Worm (Caenorhabditis elegans) whole organism, late embryonic: ENCODE measurements around the gene set-20.

Source experiments
- C08G9.2 ChIP-seq: sonication (generic microtip); optimal IDR thresholded peaks from 2 replicates; lab custom pipeline; 2016; ENCODE audit warnings: mild to moderate bottlenecking, missing genetic modification characterization, moderate library complexity, missing compliant biosample characterization
- C38D4.7 ChIP-seq: fragments of 200-800 bp; sonication (Bioruptor generic); optimal IDR thresholded peaks from 2 replicates; lab custom pipeline; 2018; ENCODE audit warnings: mild to moderate bottlenecking, missing genetic modification characterization, moderate library complexity, missing compliant biosample characterization
- T23F11.4 ChIP-seq: fragments of 200-800 bp; sonication (Bioruptor generic); optimal IDR thresholded peaks from 2 replicates; lab custom pipeline; 2018; ENCODE audit warnings: mild to moderate bottlenecking, missing genetic modification characterization, missing compliant biosample characterization
- Y22D7AL.16 ChIP-seq: sonication (generic microtip); optimal IDR thresholded peaks from 2 replicates; lab custom pipeline; 2016; ENCODE audit warnings: missing genetic modification characterization, missing compliant biosample characterization
- ama-1 ChIP-seq: fragments of 150-350 bp; optimal IDR thresholded peaks from 2 replicates; lab custom pipeline; 2014
- ceh-14 ChIP-seq: sonication (generic microtip); optimal IDR thresholded peaks from 2 replicates; lab custom pipeline; 2016; ENCODE audit warnings: missing genotype, missing genetic modification characterization, missing compliant biosample characterization
- ceh-2 ChIP-seq: sonication (generic microtip); optimal IDR thresholded peaks from 2 replicates; lab custom pipeline; 2016; ENCODE audit warnings: missing genotype, missing genetic modification characterization, missing compliant biosample characterization
- ceh-30 ChIP-seq: fragments of 150-350 bp; optimal IDR thresholded peaks from 2 replicates; lab custom pipeline; 2014; ENCODE audit warnings: missing biosample characterization, missing genetic modification characterization
- ceh-31 ChIP-seq: sonication (generic microtip); optimal IDR thresholded peaks from 2 replicates; lab custom pipeline; 2016; ENCODE audit warnings: missing genetic modification characterization, missing compliant biosample characterization
- ceh-45 ChIP-seq: fragments of 200-800 bp; sonication (Bioruptor generic); IDR thresholded peaks from 2 replicates; pipeline ENCODE4 v1.3.6; 2022; ENCODE audit warnings: missing genetic modification reagents, missing genetic modification characterization, missing compliant biosample characterization
- ceh-48 ChIP-seq: sonication (generic microtip); optimal IDR thresholded peaks from 2 replicates; lab custom pipeline; 2016; ENCODE audit warnings: missing genetic modification characterization, inconsistent platforms, missing compliant biosample characterization
- dmd-4 ChIP-seq: sonication (generic microtip); optimal IDR thresholded peaks from 2 replicates; lab custom pipeline; 2016; ENCODE audit warnings: borderline replicate concordance, missing genetic modification characterization, missing compliant biosample characterization
- elt-4 ChIP-seq: sonication (generic microtip); optimal IDR thresholded peaks from 2 replicates; lab custom pipeline; 2016; ENCODE audit warnings: missing genetic modification characterization, missing compliant biosample characterization
- ets-4 ChIP-seq: sonication (generic microtip); optimal IDR thresholded peaks from 2 replicates; lab custom pipeline; 2016; ENCODE audit warnings: missing genetic modification characterization, missing compliant biosample characterization
- fkh-6 ChIP-seq: sonication (generic microtip); optimal IDR thresholded peaks from 2 replicates; lab custom pipeline; 2016; ENCODE audit warnings: missing genetic modification characterization, missing compliant biosample characterization
- hlh-13 ChIP-seq: fragments of 200-800 bp; sonication (Bioruptor generic); optimal IDR thresholded peaks from 2 replicates; lab custom pipeline; 2018; ENCODE audit warnings: mild to moderate bottlenecking, missing genetic modification characterization, missing compliant biosample characterization
- hlh-15 ChIP-seq: sonication (generic microtip); optimal IDR thresholded peaks from 2 replicates; lab custom pipeline; 2016; ENCODE audit warnings: missing genetic modification characterization, missing compliant biosample characterization
- hlh-30 ChIP-seq: sonication (generic microtip); optimal IDR thresholded peaks from 2 replicates; lab custom pipeline; 2017; ENCODE audit warnings: antibody characterized with exemption, missing genetic modification characterization, missing compliant biosample characterization; ENCODE audit not compliant: insufficient read depth
- hlh-6 ChIP-seq: sonication (generic microtip); optimal IDR thresholded peaks from 2 replicates; lab custom pipeline; 2016; ENCODE audit warnings: missing genotype, missing genetic modification characterization, missing compliant biosample characterization
- hlh-8 ChIP-seq: sonication (generic microtip); optimal IDR thresholded peaks from 2 replicates; lab custom pipeline; 2016; ENCODE audit warnings: missing genotype, missing genetic modification characterization, missing compliant biosample characterization
- lin-11 ChIP-seq: fragments of 200-800 bp; sonication (Bioruptor generic); optimal IDR thresholded peaks from 2 replicates; lab custom pipeline; 2018; ENCODE audit warnings: mild to moderate bottlenecking, missing genetic modification characterization, missing compliant biosample characterization
- mec-3 ChIP-seq: sonication (generic microtip); optimal IDR thresholded peaks from 2 replicates; lab custom pipeline; 2016; ENCODE audit warnings: borderline replicate concordance, missing genetic modification characterization, missing compliant biosample characterization
- nfya-1 ChIP-seq: sonication (generic microtip); optimal IDR thresholded peaks from 2 replicates; lab custom pipeline; 2017; ENCODE audit warnings: missing genetic modification characterization, mild to moderate bottlenecking, missing compliant biosample characterization, antibody characterized with exemption, moderate library complexity
- nhr-11 ChIP-seq: fragments of 150-350 bp; optimal IDR thresholded peaks from 2 replicates; lab custom pipeline; 2014; ENCODE audit warnings: missing biosample characterization, missing genetic modification characterization
- nhr-232 ChIP-seq: sonication (generic microtip); optimal IDR thresholded peaks from 2 replicates; lab custom pipeline; 2016; ENCODE audit warnings: missing genetic modification characterization, missing compliant biosample characterization
- pag-3 ChIP-seq: sonication (generic microtip); optimal IDR thresholded peaks from 2 replicates; lab custom pipeline; 2016; ENCODE audit warnings: missing compliant biosample characterization, missing genetic modification characterization, borderline replicate concordance
- pat-9 ChIP-seq: fragments of 200-800 bp; sonication (Bioruptor generic); optimal IDR thresholded peaks from 2 replicates; lab custom pipeline; 2018; ENCODE audit warnings: mild to moderate bottlenecking, missing genetic modification characterization, moderate library complexity, missing compliant biosample characterization
- pqm-1 ChIP-seq: sonication (generic microtip); optimal IDR thresholded peaks from 2 replicates; lab custom pipeline; 2016; ENCODE audit warnings: missing genetic modification characterization, missing compliant biosample characterization
- sox-4 ChIP-seq: sonication (generic microtip); optimal IDR thresholded peaks from 2 replicates; lab custom pipeline; 2017; ENCODE audit warnings: mild to moderate bottlenecking, missing genetic modification characterization, inconsistent platforms, missing compliant biosample characterization
- syd-9 ChIP-seq: sonication (generic microtip); optimal IDR thresholded peaks from 2 replicates; lab custom pipeline; 2016; ENCODE audit warnings: mild to moderate bottlenecking, missing genetic modification characterization, moderate library complexity, missing compliant biosample characterization
- tbx-7 ChIP-seq: sonication (generic microtip); optimal IDR thresholded peaks from 2 replicates; lab custom pipeline; 2016; ENCODE audit warnings: missing genotype, missing genetic modification characterization, missing compliant biosample characterization
- unc-42 ChIP-seq: sonication (generic microtip); optimal IDR thresholded peaks from 2 replicates; lab custom pipeline; 2016; ENCODE audit warnings: missing genotype, missing genetic modification characterization, missing compliant biosample characterization
- unc-86 ChIP-seq: sonication (generic microtip); optimal IDR thresholded peaks from 2 replicates; lab custom pipeline; 2016; ENCODE audit warnings: missing genetic modification characterization, missing compliant biosample characterization
- ztf-16 ChIP-seq: sonication (generic microtip); optimal IDR thresholded peaks from 2 replicates; lab custom pipeline; 2017; ENCODE audit warnings: missing genetic modification characterization, missing compliant biosample characterization

Gene set-20

DNA sequence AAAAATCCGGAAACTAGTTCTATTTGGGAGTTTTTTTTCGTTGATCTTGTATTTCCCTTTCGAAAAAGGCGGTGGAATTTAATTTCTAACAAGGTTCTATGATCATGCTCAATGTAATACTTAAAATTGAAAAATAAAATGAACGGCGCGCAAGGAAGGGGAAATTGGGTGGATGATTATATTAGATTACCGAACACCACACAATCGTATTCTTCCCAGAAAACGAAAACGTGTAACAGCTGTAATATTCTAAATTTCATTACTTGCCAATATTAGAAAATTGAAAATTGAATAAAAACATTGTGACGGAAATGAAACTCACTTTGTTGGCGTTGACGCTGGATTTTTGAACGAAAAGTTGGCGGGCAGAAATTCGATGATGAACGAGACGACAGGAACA, 37.8 kb upstream of the set-20 start:
- TF ChIP-seq unc-42 (tag; lab: Kevin White, UChicago): peak; percentile 76
- no peak for TF ChIP-seq hlh-6 (tag; lab: Kevin White, UChicago)

DNA sequence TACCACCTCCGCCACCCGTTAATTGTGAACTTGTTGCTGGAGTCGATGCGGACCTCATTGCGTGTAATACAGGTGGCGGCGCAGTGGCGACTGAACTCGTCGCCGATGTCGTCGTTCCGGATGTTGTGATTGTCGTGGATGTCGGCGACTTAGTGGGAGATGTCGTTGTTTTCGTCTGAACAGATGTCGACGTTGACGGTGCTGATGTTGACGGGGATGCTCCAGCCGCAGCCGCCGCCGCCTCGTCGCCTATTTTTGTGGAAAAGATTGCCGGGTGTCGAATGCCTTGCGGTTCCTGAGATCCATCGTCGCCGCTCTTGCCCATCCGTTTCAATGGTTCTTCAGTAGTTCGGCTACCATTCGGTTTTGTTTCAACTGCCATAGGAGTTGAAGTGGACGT, 35.0 kb upstream of the set-20 start:
- no peak for TF ChIP-seq nhr-232 (tag; lab: Kevin White, UChicago)
- TF ChIP-seq ama-1 (lab: Kevin White, UChicago): no peak
- TF ChIP-seq nhr-11 (tag; lab: Kevin White, UChicago): no peak
- no peak for TF ChIP-seq syd-9 (tag; lab: Kevin White, UChicago)
- TF ChIP-seq unc-86: no peak
- no peak for TF ChIP-seq ztf-16 (tag; lab: Kevin White, UChicago)
- TF ChIP-seq lin-11 (tag; lab: Kevin White, UChicago): no peak
- TF ChIP-seq sox-4 (tag; lab: Kevin White, UChicago): no peak
- TF ChIP-seq fkh-6: no peak
- TF ChIP-seq hlh-8 (tag; lab: Kevin White, UChicago): no peak
- TF ChIP-seq dmd-4: no peak
- TF ChIP-seq ceh-30 (tag; lab: Kevin White, UChicago): no peak
- no peak for TF ChIP-seq elt-4 (tag; lab: Kevin White, UChicago)
- no peak for TF ChIP-seq pqm-1 (tag; lab: Kevin White, UChicago)
- TF ChIP-seq C38D4.7 (GFP tag; lab: Kevin White, UChicago): no peak
- TF ChIP-seq ceh-45 (GFP tag; lab: Robert Waterston, UW): no peak
- no peak for TF ChIP-seq hlh-6 (tag; lab: Kevin White, UChicago)
- TF ChIP-seq mec-3 (tag; lab: Kevin White, UChicago): no peak
- no peak for TF ChIP-seq Y22D7AL.16 (tag; lab: Kevin White, UChicago)
- no peak for TF ChIP-seq ceh-2 (tag; lab: Kevin White, UChicago)

DNA sequence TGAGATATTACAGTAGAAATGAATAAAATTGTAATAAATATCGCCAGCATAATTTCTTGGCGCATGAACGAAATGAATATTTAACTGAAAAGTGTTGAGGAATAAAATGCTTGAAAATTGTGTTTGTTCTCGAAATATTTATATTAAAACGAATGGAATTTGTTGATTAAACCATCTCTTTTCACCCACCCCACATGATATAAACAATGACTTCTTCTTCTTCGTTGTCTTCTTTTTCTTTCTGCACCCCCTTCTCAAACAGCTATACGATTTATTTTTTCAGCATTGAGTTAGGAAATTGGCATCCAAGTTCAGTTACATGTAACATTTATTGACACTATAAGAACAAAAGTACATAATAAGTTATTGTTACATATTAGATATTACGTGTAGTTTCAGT, 34.2 kb upstream of the set-20 start, which contains the start of gene C41G11.1:
Gene C41G11.1 (minus strand): TSS at position 101 of the 400 bp plus-strand sequence.
- no peak for TF ChIP-seq ceh-14 (tag; lab: Kevin White, UChicago)
- TF ChIP-seq ceh-48 (tag; lab: Kevin White, UChicago): no peak
- no peak for TF ChIP-seq T23F11.4 (GFP tag; lab: Kevin White, UChicago)
- TF ChIP-seq ceh-45 (GFP tag; lab: Robert Waterston, UW): no peak
- no peak for TF ChIP-seq ama-1 (lab: Kevin White, UChicago)
- no peak for TF ChIP-seq unc-42 (tag; lab: Kevin White, UChicago)
- no peak for TF ChIP-seq nfya-1 (tag; lab: Kevin White, UChicago)
- TF ChIP-seq C38D4.7 (GFP tag; lab: Kevin White, UChicago): no peak
- no peak for TF ChIP-seq pat-9 (tag; lab: Kevin White, UChicago)
- TF ChIP-seq hlh-15 (tag; lab: Kevin White, UChicago): no peak
- no peak for TF ChIP-seq hlh-30 (tag; lab: Kevin White, UChicago)

DNA sequence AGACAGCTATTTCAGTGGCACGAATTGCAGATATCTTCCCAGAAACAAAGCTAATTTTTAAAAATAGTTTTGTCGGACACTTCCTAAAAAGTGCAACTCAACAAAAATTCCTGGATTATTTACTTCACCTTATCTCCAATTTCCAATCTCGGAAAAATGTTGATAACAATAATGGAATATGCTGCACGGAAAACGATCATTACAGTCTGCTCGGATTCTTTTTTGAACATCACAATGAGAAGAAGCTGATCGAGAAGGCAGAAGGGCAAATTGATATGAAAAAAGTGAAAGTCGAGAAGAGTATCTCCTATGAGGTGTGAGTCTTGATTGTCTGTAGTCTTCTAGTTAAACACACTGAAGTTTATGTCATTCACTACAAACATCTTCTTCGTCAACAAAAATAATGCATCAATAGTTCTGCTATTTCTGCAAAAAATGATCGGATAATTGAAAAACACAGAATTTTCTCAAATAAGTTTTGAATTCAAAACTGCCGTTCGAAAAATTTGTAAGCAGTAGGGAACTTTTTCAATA, 29.9 kb upstream of the set-20 start:
- TF ChIP-seq pag-3 (tag; lab: Kevin White, UChicago) (no peak), syd-9 (tag; lab: Kevin White, UChicago) (no peak), ceh-2 (tag; lab: Kevin White, UChicago) (no peak), hlh-13 (no peak), C08G9.2 (tag; lab: Kevin White, UChicago) (no peak), ceh-31 (tag; lab: Kevin White, UChicago) (no peak), nhr-232 (tag; lab: Kevin White, UChicago) (no peak)
- TF ChIP-seq, all 69 proteins: peak for 0

DNA sequence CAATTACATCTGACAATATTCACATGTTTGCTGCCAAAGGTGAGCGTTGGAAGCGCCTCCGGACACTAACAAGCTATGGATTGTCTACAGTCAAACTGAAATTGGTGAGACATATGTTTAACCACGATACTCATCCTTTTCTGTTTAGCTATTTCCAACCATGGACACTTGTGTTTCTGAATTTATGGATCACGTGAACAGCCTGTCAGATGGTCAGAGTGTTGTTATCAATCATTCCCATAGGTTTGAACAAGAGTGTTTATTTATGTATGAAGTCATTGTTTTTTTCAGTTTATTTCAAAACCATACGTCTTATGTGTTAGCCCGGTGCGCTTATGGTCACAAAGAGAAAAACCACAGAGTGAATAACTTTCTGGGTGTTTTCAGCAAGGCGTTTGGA, 29.4 kb upstream of the set-20 start:
- TF ChIP-seq tbx-7 (tag; lab: Kevin White, UChicago) (no peak), hlh-8 (tag; lab: Kevin White, UChicago) (no peak), ets-4 (tag; lab: Kevin White, UChicago) (no peak)
